Fruit fly (Drosophila melanogaster): ENCODE data around the gene CG15211.

CG15211 gene

DNA sequence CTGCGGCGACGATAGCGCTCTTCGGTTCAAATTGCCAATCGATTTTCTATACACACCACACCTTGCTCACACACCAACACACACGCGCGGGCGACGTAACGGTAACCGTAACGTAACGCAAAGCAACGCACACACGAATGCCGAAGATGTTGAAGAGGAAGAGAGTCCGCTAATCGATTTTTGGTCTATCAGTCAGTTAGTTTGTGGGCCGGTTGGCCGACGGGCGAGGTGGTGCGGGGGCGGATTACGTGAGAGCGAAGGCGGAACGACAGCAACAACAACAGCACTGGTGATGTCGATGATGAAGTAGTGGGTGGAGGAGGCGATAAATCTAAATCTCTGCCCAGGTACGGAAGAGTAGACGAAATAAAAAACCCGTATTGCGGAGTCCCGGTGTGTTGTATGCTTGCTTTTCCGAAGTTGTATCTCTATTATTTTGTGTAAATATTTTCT, 28.0 kb upstream of the CG15211 start, which contains the start of gene ras (continued):
- TF ChIP-seq CG34376 (GFP tag; optimal IDR thresholded peaks at IDR 0.05) (peak; percentile 53), NC2β (GFP tag; optimal IDR thresholded peaks at IDR 0.05) (no peak), eyg (GFP tag; optimal IDR thresholded peaks at IDR 0.05) (no peak), CTCF (GFP tag; optimal IDR thresholded peaks at IDR 0.05) (no peak), CG13296 (GFP tag; optimal IDR thresholded peaks at IDR 0.05) (no peak), rib (GFP tag; IDR thresholded peaks at IDR 0.05) (no peak), CG33213 (GFP tag; optimal IDR thresholded peaks at IDR 0.05) (no peak), Side (GFP tag; optimal IDR thresholded peaks at IDR 0.05) (peak; percentile 19), CG9437 (GFP tag; optimal IDR thresholded peaks at IDR 0.05) (peak; percentile 99), Kr (GFP tag; optimal IDR thresholded peaks at IDR 0.05) (peak; percentile 5), CG6683 (GFP tag; optimal IDR thresholded peaks at IDR 0.05) (no peak), Ets97D (GFP tag; optimal IDR thresholded peaks at IDR 0.05) (no peak), Atf-2 (GFP tag; optimal IDR thresholded peaks at IDR 0.05) (no peak), CG15479 (GFP tag; optimal IDR thresholded peaks at IDR 0.05) (peak; percentile 22), Mrtf (GFP tag; IDR thresholded peaks at IDR 0.05) (no peak), sna (GFP tag; IDR thresholded peaks at IDR 0.05; ENCODE audit: partially characterized antibody) (no peak), az2 (GFP tag; optimal IDR thresholded peaks at IDR 0.05) (no peak), CG15696 (tag; optimal IDR thresholded peaks at IDR 0.05) (no peak), CG4360 (GFP tag; IDR thresholded peaks at IDR 0.05) (peak; percentile 87), CG30431 (GFP tag; optimal IDR thresholded peaks at IDR 0.05) (no peak), slbo (GFP tag; IDR thresholded peaks at IDR 0.05) (no peak), abd-A (tag; optimal IDR thresholded peaks at IDR 0.05) (peak; percentile 87), CG7839 (tag; optimal IDR thresholded peaks at IDR 0.05) (no peak), Deaf1 (tag; optimal IDR thresholded peaks at IDR 0.05) (peak; percentile 70), Med (GFP tag) (peak; percentile 84), CG8281 (tag; optimal IDR thresholded peaks at IDR 0.05) (peak; percentile 18), Bgb (GFP tag; IDR thresholded peaks at IDR 0.05; ENCODE audit: partially characterized antibody) (0 out of 2 replicates have a peak, but pooled peaks have one; percentile 16), Pdp1 (GFP tag; optimal IDR thresholded peaks at IDR 0.05) (peak in 1 of 2 experiments; percentile 95), grn (GFP tag; optimal IDR thresholded peaks at IDR 0.05) (peak; percentile 60), CG17568 (GFP tag; optimal IDR thresholded peaks at IDR 0.05) (no peak), sisA (GFP tag; IDR thresholded peaks at IDR 0.05) (no peak), Hr78 (GFP tag; optimal IDR thresholded peaks at IDR 0.05) (no peak), CG11504 (tag; optimal IDR thresholded peaks at IDR 0.05) (peak; percentile 85), onecut (GFP tag; IDR thresholded peaks at IDR 0.05) (peak; percentile 96), CG17385 (GFP tag; optimal IDR thresholded peaks at IDR 0.05) (peak; percentile 86), row (GFP tag; IDR thresholded peaks at IDR 0.05) (no peak), Eip74EF (GFP tag; optimal IDR thresholded peaks at IDR 0.05) (peak in 1 of 2 experiments; percentile 34), CG10267 (tag; optimal IDR thresholded peaks at IDR 0.05) (no peak), CG10543 (GFP tag; optimal IDR thresholded peaks at IDR 0.05) (peak; percentile 46), CG11560 (tag; IDR thresholded peaks at IDR 0.05) (no peak), pros (GFP tag; optimal IDR thresholded peaks at IDR 0.05) (peak; percentile 83), bcd (GFP tag; optimal IDR thresholded peaks at IDR 0.05) (no peak), CG9609 (GFP tag; optimal IDR thresholded peaks at IDR 0.05) (no peak), exex (tag; optimal IDR thresholded peaks at IDR 0.05) (peak; percentile 95), sd (tag; optimal IDR thresholded peaks at IDR 0.05) (peak; percentile 9), lab (GFP tag; optimal IDR thresholded peaks at IDR 0.05) (peak; percentile 7), vnd (GFP tag; IDR thresholded peaks at IDR 0.05; ENCODE audit: partially characterized antibody) (no peak), CG14050 (GFP tag; IDR thresholded peaks at IDR 0.05) (no peak), CG7987 (GFP tag; optimal IDR thresholded peaks at IDR 0.05) (peak; percentile 16), crol (GFP tag; IDR thresholded peaks at IDR 0.05) (peak; percentile 93)
